Fruit fly (Drosophila melanogaster): ENCODE results near the gene Ir62a.

Ir62a gene

dm6 chr3L:1516631-1517273 is 14.3 kb downstream of the Ir62a start, which contains the start of gene cue (continued):
- TF ChIP-seq CG9817 (tag; optimal IDR thresholded peaks at IDR 0.05) (no peak), dysf (GFP tag; IDR thresholded peaks at IDR 0.05) (no peak), CG11696 (GFP tag; IDR thresholded peaks at IDR 0.05) (no peak), Nf-YA (GFP tag; IDR thresholded peaks at IDR 0.05) (no peak), CG7372 (GFP tag; IDR thresholded peaks at IDR 0.05) (no peak), CG8290 (GFP tag; optimal IDR thresholded peaks at IDR 0.05) (no peak), CG8290 (tag; optimal IDR thresholded peaks at IDR 0.05) (peak in 1 of 2 experiments; percentile 14), Sry-δ (GFP tag; optimal IDR thresholded peaks at IDR 0.05) (no peak), CG43689 (GFP tag; IDR thresholded peaks at IDR 0.05) (no peak), onecut (GFP tag; IDR thresholded peaks at IDR 0.05) (no peak), Opbp (GFP tag; IDR thresholded peaks at IDR 0.05; ENCODE audit: partially characterized antibody) (no peak), CG7556 (GFP tag; optimal IDR thresholded peaks at IDR 0.05) (no peak), Mrtf (GFP tag; IDR thresholded peaks at IDR 0.05) (no peak), CG30020 (tag; optimal IDR thresholded peaks at IDR 0.05) (no peak), CG13287 (GFP tag; IDR thresholded peaks at IDR 0.05; ENCODE audit: partially characterized antibody) (no peak), CG12769 (tag; optimal IDR thresholded peaks at IDR 0.05) (peak; percentile 37), CG6272 (GFP tag; IDR thresholded peaks at IDR 0.05) (no peak), aop (GFP tag; IDR thresholded peaks at IDR 0.05) (no peak; the same call in 1 of the 2 replicates), BEAF-32 (GFP tag; optimal IDR thresholded peaks at IDR 0.05) (no peak), z (GFP tag; IDR thresholded peaks at IDR 0.05) (no peak), Mad (GFP tag; optimal IDR thresholded peaks at IDR 0.05) (no peak), lov (optimal IDR thresholded peaks at IDR 0.05) (no peak), lov (GFP tag; IDR thresholded peaks at IDR 0.05) (no peak), shn (GFP tag; optimal IDR thresholded peaks at IDR 0.05) (no peak), jumu (GFP tag; optimal IDR thresholded peaks at IDR 0.05) (no peak), CG7786 (GFP tag; optimal IDR thresholded peaks at IDR 0.05) (no peak), gsb-n (tag; optimal IDR thresholded peaks at IDR 0.05) (no peak), CG7271 (tag; optimal IDR thresholded peaks at IDR 0.05) (no peak), H2.0 (GFP tag; IDR thresholded peaks at IDR 0.05) (no peak), CG15011 (GFP tag; optimal IDR thresholded peaks at IDR 0.05) (no peak), ind (GFP tag; optimal IDR thresholded peaks at IDR 0.05) (no peak), tgo (GFP tag; IDR thresholded peaks at IDR 0.05) (no peak), her (GFP tag; optimal IDR thresholded peaks at IDR 0.05) (no peak), chm (GFP tag; IDR thresholded peaks at IDR 0.05) (0 out of 2 replicates have a peak, but pooled peaks have one; percentile 14), HmgD (GFP tag; optimal IDR thresholded peaks at IDR 0.05) (no peak), CG30431 (GFP tag; optimal IDR thresholded peaks at IDR 0.05) (no peak), chif (GFP tag; optimal IDR thresholded peaks at IDR 0.05) (no peak), sens-2 (GFP tag; IDR thresholded peaks at IDR 0.05) (no peak), en (GFP tag; optimal IDR thresholded peaks at IDR 0.05) (no peak), CG18011 (GFP tag; optimal IDR thresholded peaks at IDR 0.05) (no peak), repo (GFP tag; optimal IDR thresholded peaks at IDR 0.05) (no peak), CG8281 (tag; optimal IDR thresholded peaks at IDR 0.05) (no peak), HHEX (GFP tag; optimal IDR thresholded peaks at IDR 0.05) (no peak), CG11560 (tag; IDR thresholded peaks at IDR 0.05) (no peak), vvl (GFP tag; IDR thresholded peaks at IDR 0.05) (no peak), chinmo (GFP tag; IDR thresholded peaks at IDR 0.05; ENCODE audit: partially characterized antibody) (0 out of 4 replicates have a peak, but pooled peaks have one; percentile 18), CG6813 (GFP tag; optimal IDR thresholded peaks at IDR 0.05) (no peak), B-H2 (GFP tag; optimal IDR thresholded peaks at IDR 0.05) (no peak), CG2875 (GFP tag; optimal IDR thresholded peaks at IDR 0.05) (no peak), pzg (GFP tag; optimal IDR thresholded peaks at IDR 0.05) (no peak), MTF-1 (GFP tag; optimal IDR thresholded peaks at IDR 0.05; ENCODE audit: borderline replicate concordance) (peak; percentile 38)
